Worm (Caenorhabditis elegans) whole organism, late embryonic: Measurements from ENCODE around the gene srh-252.
"Not testable (repeated sequence)": the region's sequence is repeated elsewhere in the genome, so short reads cannot be mapped to it uniquely, and the experiment has no call there.

Experiments used
- C38D4.7 ChIP-seq: fragments of 200-800 bp; sonication (Bioruptor generic); optimal IDR thresholded peaks from 2 replicates; lab custom pipeline; 2018; ENCODE audit warnings: mild to moderate bottlenecking, missing genetic modification characterization, moderate library complexity, missing compliant biosample characterization
- K09A11.1 ChIP-seq: sonication (generic microtip); optimal IDR thresholded peaks from 2 replicates; lab custom pipeline; 2017; ENCODE audit warnings: antibody characterized with exemption, mild to moderate bottlenecking, missing genetic modification characterization, missing compliant biosample characterization; ENCODE audit not compliant: insufficient read depth
- T23F11.4 ChIP-seq: fragments of 200-800 bp; sonication (Bioruptor generic); optimal IDR thresholded peaks from 2 replicates; lab custom pipeline; 2018; ENCODE audit warnings: mild to moderate bottlenecking, missing genetic modification characterization, missing compliant biosample characterization
- Y22D7AL.16 ChIP-seq: sonication (generic microtip); optimal IDR thresholded peaks from 2 replicates; lab custom pipeline; 2016; ENCODE audit warnings: missing genetic modification characterization, missing compliant biosample characterization
- ceh-14 ChIP-seq: sonication (generic microtip); optimal IDR thresholded peaks from 2 replicates; lab custom pipeline; 2016; ENCODE audit warnings: missing genotype, missing genetic modification characterization, missing compliant biosample characterization
- ceh-18 ChIP-seq: sonication (generic microtip); optimal IDR thresholded peaks from 2 replicates; lab custom pipeline; 2016; ENCODE audit warnings: missing genetic modification characterization, missing compliant biosample characterization
- ceh-2 ChIP-seq: sonication (generic microtip); optimal IDR thresholded peaks from 2 replicates; lab custom pipeline; 2016; ENCODE audit warnings: missing genotype, missing genetic modification characterization, missing compliant biosample characterization
- ceh-24 ChIP-seq: sonication (generic microtip); optimal IDR thresholded peaks from 2 replicates; lab custom pipeline; 2016; ENCODE audit warnings: mild to moderate bottlenecking, missing genetic modification characterization, missing compliant biosample characterization
- ceh-34 ChIP-seq: sonication (generic microtip); optimal IDR thresholded peaks from 2 replicates; lab custom pipeline; 2016; ENCODE audit warnings: mild to moderate bottlenecking, missing genetic modification characterization, missing compliant biosample characterization
- ceh-9 ChIP-seq: sonication (generic microtip); optimal IDR thresholded peaks from 2 replicates; lab custom pipeline; 2016; ENCODE audit warnings: mild to moderate bottlenecking, missing genetic modification characterization, inconsistent platforms, missing compliant biosample characterization
- che-1 ChIP-seq: sonication (generic microtip); optimal IDR thresholded peaks from 2 replicates; lab custom pipeline; 2016; ENCODE audit warnings: mild to moderate bottlenecking, missing genetic modification characterization, missing compliant biosample characterization
- dmd-4 ChIP-seq: sonication (generic microtip); optimal IDR thresholded peaks from 2 replicates; lab custom pipeline; 2016; ENCODE audit warnings: borderline replicate concordance, missing genetic modification characterization, missing compliant biosample characterization
- dve-1 ChIP-seq: sonication (generic microtip); optimal IDR thresholded peaks from 2 replicates; lab custom pipeline; 2017; ENCODE audit warnings: antibody characterized with exemption, mild to moderate bottlenecking, missing genetic modification characterization, missing compliant biosample characterization
- elt-2 ChIP-seq: sonication (generic microtip); optimal IDR thresholded peaks from 2 replicates; lab custom pipeline; 2016; ENCODE audit warnings: missing genetic modification reagents, missing genetic modification characterization, missing compliant biosample characterization
- eyg-1 ChIP-seq: sonication (generic microtip); optimal IDR thresholded peaks from 2 replicates; lab custom pipeline; 2016; ENCODE audit warnings: missing genotype, missing genetic modification characterization, missing compliant biosample characterization
- gmeb-2 ChIP-seq: sonication (generic microtip); optimal IDR thresholded peaks from 2 replicates; lab custom pipeline; 2016; ENCODE audit warnings: missing genetic modification characterization, inconsistent platforms, missing compliant biosample characterization
- hlh-13 ChIP-seq: fragments of 200-800 bp; sonication (Bioruptor generic); optimal IDR thresholded peaks from 2 replicates; lab custom pipeline; 2018; ENCODE audit warnings: mild to moderate bottlenecking, missing genetic modification characterization, missing compliant biosample characterization
- hlh-15 ChIP-seq: sonication (generic microtip); optimal IDR thresholded peaks from 2 replicates; lab custom pipeline; 2016; ENCODE audit warnings: missing genetic modification characterization, missing compliant biosample characterization
- hlh-30 ChIP-seq: sonication (generic microtip); optimal IDR thresholded peaks from 2 replicates; lab custom pipeline; 2017; ENCODE audit warnings: antibody characterized with exemption, missing genetic modification characterization, missing compliant biosample characterization; ENCODE audit not compliant: insufficient read depth
- hlh-6 ChIP-seq: sonication (generic microtip); optimal IDR thresholded peaks from 2 replicates; lab custom pipeline; 2016; ENCODE audit warnings: missing genotype, missing genetic modification characterization, missing compliant biosample characterization
- hlh-8 ChIP-seq: sonication (generic microtip); optimal IDR thresholded peaks from 2 replicates; lab custom pipeline; 2016; ENCODE audit warnings: missing genotype, missing genetic modification characterization, missing compliant biosample characterization
- lim-6 ChIP-seq: sonication (generic microtip); optimal IDR thresholded peaks from 2 replicates; lab custom pipeline; 2016; ENCODE audit warnings: missing genetic modification characterization, missing compliant biosample characterization
- mec-3 ChIP-seq: sonication (generic microtip); optimal IDR thresholded peaks from 2 replicates; lab custom pipeline; 2016; ENCODE audit warnings: borderline replicate concordance, missing genetic modification characterization, missing compliant biosample characterization
- pag-3 ChIP-seq: sonication (generic microtip); optimal IDR thresholded peaks from 2 replicates; lab custom pipeline; 2016; ENCODE audit warnings: missing compliant biosample characterization, missing genetic modification characterization, borderline replicate concordance
- pat-9 ChIP-seq: fragments of 200-800 bp; sonication (Bioruptor generic); optimal IDR thresholded peaks from 2 replicates; lab custom pipeline; 2018; ENCODE audit warnings: mild to moderate bottlenecking, missing genetic modification characterization, moderate library complexity, missing compliant biosample characterization
- pax-1 ChIP-seq: fragments of 150-350 bp; optimal IDR thresholded peaks from 2 replicates; lab custom pipeline; 2014; ENCODE audit warnings: missing biosample characterization, missing genetic modification characterization
- pha-2 ChIP-seq: sonication (generic microtip); optimal IDR thresholded peaks from 2 replicates; lab custom pipeline; 2017; ENCODE audit warnings: mild to moderate bottlenecking, missing genetic modification characterization, missing compliant biosample characterization
- pqm-1 ChIP-seq: sonication (generic microtip); optimal IDR thresholded peaks from 2 replicates; lab custom pipeline; 2016; ENCODE audit warnings: missing genetic modification characterization, missing compliant biosample characterization
- ref-2 ChIP-seq: sonication (generic microtip); optimal IDR thresholded peaks from 2 replicates; lab custom pipeline; 2016; ENCODE audit warnings: missing genetic modification characterization, missing compliant biosample characterization
- rnt-1 ChIP-seq: sonication (generic microtip); optimal IDR thresholded peaks from 2 replicates; lab custom pipeline; 2016; ENCODE audit warnings: missing genetic modification characterization, missing compliant biosample characterization
- sox-2 ChIP-seq: fragments of 200-800 bp; sonication (Bioruptor generic); IDR thresholded peaks from 2 replicates; pipeline ENCODE4 v1.3.6; 2022; ENCODE audit warnings: missing genetic modification reagents, missing genetic modification characterization, missing compliant biosample characterization
- sox-4 ChIP-seq: sonication (generic microtip); optimal IDR thresholded peaks from 2 replicates; lab custom pipeline; 2017; ENCODE audit warnings: mild to moderate bottlenecking, missing genetic modification characterization, inconsistent platforms, missing compliant biosample characterization
- syd-9 ChIP-seq: sonication (generic microtip); optimal IDR thresholded peaks from 2 replicates; lab custom pipeline; 2016; ENCODE audit warnings: mild to moderate bottlenecking, missing genetic modification characterization, moderate library complexity, missing compliant biosample characterization
- unc-3 ChIP-seq, 2 experiments: fragments of 200-800 bp in 1 of 2; sonication (Bioruptor generic) in 1 of 2; sonication (generic microtip) in 1 of 2; conservative IDR thresholded peaks in 1 of 2; optimal IDR thresholded peaks in 1 of 2; 2 replicates each; pipeline versions ENCODE4 v1.3.6 to Lab custom; 2016 to 2022; ENCODE audit warnings: missing compliant biosample characterization in 2 of 2, missing genetic modification characterization in 2 of 2, missing genetic modification reagents in 1 of 2
- ztf-16 ChIP-seq: sonication (generic microtip); optimal IDR thresholded peaks from 2 replicates; lab custom pipeline; 2017; ENCODE audit warnings: missing genetic modification characterization, missing compliant biosample characterization

Gene srh-252

ce11 chrV:17223305-17223704 is at the start of gene srh-252:
srh-252 (minus strand) TSS chrV:17223405.
- TF ChIP-seq ceh-18 (tag; lab: Kevin White, UChicago) (no peak), Y22D7AL.16 (tag; lab: Kevin White, UChicago) (no peak), sox-2 (GFP tag; lab: Robert Waterston, UW) (no peak), hlh-15 (tag; lab: Kevin White, UChicago) (no peak), hlh-8 (tag; lab: Kevin White, UChicago) (no peak), eyg-1 (tag; lab: Kevin White, UChicago) (no peak), che-1 (tag; lab: Kevin White, UChicago) (no peak), C38D4.7 (GFP tag; lab: Kevin White, UChicago) (no peak), ceh-9 (tag; lab: Kevin White, UChicago) (no peak)

DNA sequence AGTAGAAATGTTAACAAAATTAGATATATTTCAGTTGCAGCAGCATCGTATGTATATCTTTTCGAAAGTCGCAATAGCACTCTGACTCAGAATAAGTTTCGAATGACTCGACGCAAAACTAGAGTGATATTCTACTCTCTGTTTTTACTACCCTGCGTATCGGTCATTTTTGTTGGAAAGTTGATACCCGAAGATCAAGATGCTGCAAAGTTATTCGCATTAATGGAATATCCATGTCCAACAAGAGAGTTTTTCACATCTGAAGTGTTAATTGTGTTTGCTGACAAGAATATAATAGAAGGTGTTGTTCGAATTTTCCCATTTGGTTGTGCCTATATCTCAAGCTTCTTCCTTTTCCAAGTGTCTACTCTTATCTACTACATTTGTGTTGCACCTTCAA is 48.9 kb upstream of the srh-252 start:
- no peak for TF ChIP-seq pqm-1 (tag; lab: Kevin White, UChicago)
- TF ChIP-seq ref-2 (tag; lab: Kevin White, UChicago), result no peak
- no peak for TF ChIP-seq mec-3
- no peak for TF ChIP-seq unc-3 (GFP tag; conservative IDR thresholded peaks at IDR 0.05; lab: Robert Waterston, UW)
- TF ChIP-seq unc-3 (tag; optimal IDR thresholded peaks at IDR 0.05; lab: Kevin White, UChicago), result no peak
- TF ChIP-seq lim-6 (tag; lab: Kevin White, UChicago), result no peak
- TF ChIP-seq ceh-2, result no peak
- TF ChIP-seq sox-4 (tag; lab: Kevin White, UChicago), result no peak
- no peak for TF ChIP-seq K09A11.1 (tag; lab: Kevin White, UChicago)
- no peak for TF ChIP-seq rnt-1
- TF ChIP-seq, all 69 proteins: peak for 0

- TF ChIP-seq hlh-13 (GFP tag; lab: Kevin White, UChicago); dve-1 (tag; lab: Kevin White, UChicago); elt-2: not testable (repeated sequence)
Observed at ce11 chrV:17264855-17265254, 41.6 kb upstream of the srh-252 start, which contains the start of gene K10G4.3. K10G4.3 (minus strand) TSS chrV:17264955.

DNA sequence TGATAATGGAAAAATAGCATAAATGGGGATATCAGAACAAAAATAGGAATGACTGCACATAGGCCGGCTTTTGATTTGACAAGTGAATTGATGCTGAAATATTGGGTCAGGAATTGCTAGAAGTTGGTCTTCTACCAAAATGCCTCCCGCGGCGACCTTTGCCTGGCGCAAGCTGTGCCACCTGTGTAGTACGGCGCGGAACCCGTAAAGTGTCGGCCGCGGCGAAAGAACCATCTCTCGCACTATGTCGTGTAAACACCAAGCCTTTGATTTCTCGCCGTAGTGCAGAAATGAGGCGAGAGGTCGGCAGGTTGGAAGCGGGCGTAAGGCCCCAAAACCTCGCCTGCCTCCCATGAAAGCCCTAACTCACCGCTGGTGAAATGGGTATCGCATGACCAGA is 38.2 kb upstream of the srh-252 start:
- TF ChIP-seq gmeb-2 (tag; lab: Kevin White, UChicago) (no peak), pag-3 (tag; lab: Kevin White, UChicago) (peak; percentile 43), syd-9 (tag; lab: Kevin White, UChicago) (no peak), ceh-24 (tag; lab: Kevin White, UChicago) (no peak)

ce11 chrV:17258868-17259267 is 35.7 kb upstream of the srh-252 start, which contains the start of gene fbxa-85:
fbxa-85 (plus strand) TSS chrV:17259168.
- no peak for TF ChIP-seq pat-9
- TF ChIP-seq T23F11.4 (GFP tag; lab: Kevin White, UChicago), result no peak
- TF ChIP-seq Y22D7AL.16 (tag; lab: Kevin White, UChicago), result no peak
- TF ChIP-seq K09A11.1 (tag; lab: Kevin White, UChicago), result no peak
- no peak for TF ChIP-seq syd-9 (tag; lab: Kevin White, UChicago)
- TF ChIP-seq pha-2 (tag; lab: Kevin White, UChicago), result no peak
- no peak for TF ChIP-seq C38D4.7 (GFP tag; lab: Kevin White, UChicago)
- no peak for TF ChIP-seq hlh-6 (tag; lab: Kevin White, UChicago)
- no peak for TF ChIP-seq dmd-4 (tag; lab: Kevin White, UChicago)
- TF ChIP-seq ceh-34, result no peak

DNA sequence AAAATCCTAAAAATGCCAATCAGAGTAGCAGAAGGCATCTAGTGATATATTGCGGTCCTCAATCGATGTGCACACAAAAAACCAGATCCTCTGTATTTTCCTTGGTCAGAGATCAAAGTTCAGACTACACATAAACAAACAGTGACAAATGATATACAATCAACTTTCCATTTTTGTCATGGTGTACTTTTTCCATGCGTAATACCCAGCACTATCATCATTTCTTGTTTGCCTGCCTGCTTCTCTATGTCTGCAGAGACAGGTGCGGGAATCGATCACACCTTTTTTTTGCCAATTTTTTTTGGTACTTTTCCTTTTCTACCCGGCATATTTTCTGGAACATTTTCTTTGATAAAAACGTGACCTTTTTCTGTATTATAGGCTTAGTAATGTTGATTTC is 35.0 kb upstream of the srh-252 start:
- TF ChIP-seq unc-3 (GFP tag; conservative IDR thresholded peaks at IDR 0.05; lab: Robert Waterston, UW) (no peak), unc-3 (tag; optimal IDR thresholded peaks at IDR 0.05; lab: Kevin White, UChicago) (no peak), pax-1 (no peak), hlh-30 (tag; lab: Kevin White, UChicago) (no peak), ceh-14 (tag; lab: Kevin White, UChicago) (no peak), T23F11.4 (GFP tag; lab: Kevin White, UChicago) (no peak), che-1 (tag; lab: Kevin White, UChicago) (no peak), hlh-6 (tag; lab: Kevin White, UChicago) (no peak), rnt-1 (no peak), ztf-16 (no peak)
